Worm (Caenorhabditis elegans) whole organism, young adult: Measurements from ENCODE around the gene F42A6.2.

Experiments
- B0261.1 ChIP-seq: sonication (generic microtip); optimal IDR thresholded peaks from 2 replicates; lab custom pipeline; 2016; ENCODE audit warnings: mild to moderate bottlenecking, missing genetic modification characterization, moderate library complexity, missing compliant biosample characterization
- C17E4.6 ChIP-seq: fragments of 200-800 bp; sonication (Bioruptor generic); IDR thresholded peaks from 2 replicates; pipeline ENCODE4 v1.3.6; 2022; ENCODE audit warnings: missing genetic modification reagents, missing genetic modification characterization, missing compliant biosample characterization
- D2030.7 ChIP-seq: fragments of 200-800 bp; sonication (Bioruptor generic); IDR thresholded peaks from 2 replicates; pipeline ENCODE4 v1.3.6; 2022; ENCODE audit warnings: missing genetic modification reagents, missing genetic modification characterization, missing compliant biosample characterization
- F10E7.11 ChIP-seq: sonication (generic microtip); optimal IDR thresholded peaks from 2 replicates; lab custom pipeline; 2017; ENCODE audit warnings: mild to moderate bottlenecking, missing genetic modification characterization, moderate library complexity, missing compliant biosample characterization
- F22D6.2 ChIP-seq: sonication (generic microtip); optimal IDR thresholded peaks from 2 replicates; lab custom pipeline; 2016; ENCODE audit warnings: mild to moderate bottlenecking, missing genetic modification characterization, missing compliant biosample characterization
- F49E8.2 ChIP-seq: sonication (generic microtip); optimal IDR thresholded peaks from 3 replicates; lab custom pipeline; 2017; ENCODE audit warnings: missing genetic modification characterization, mild to moderate bottlenecking, missing compliant biosample characterization, antibody characterized with exemption, moderate library complexity; ENCODE audit not compliant: insufficient read depth
- F52B5.7 ChIP-seq: sonication (generic microtip); optimal IDR thresholded peaks from 2 replicates; lab custom pipeline; 2016; ENCODE audit warnings: mild to moderate bottlenecking, missing genetic modification characterization, missing compliant biosample characterization
- F55B11.4 ChIP-seq: sonication (generic microtip); optimal IDR thresholded peaks from 2 replicates; lab custom pipeline; 2016; ENCODE audit warnings: missing compliant biosample characterization, missing genetic modification characterization, borderline replicate concordance; ENCODE audit not compliant: insufficient read depth
- F57C9.4 ChIP-seq: sonication (generic microtip); optimal IDR thresholded peaks from 2 replicates; lab custom pipeline; 2017; ENCODE audit warnings: mild to moderate bottlenecking, missing genetic modification characterization, missing compliant biosample characterization
- K11D2.4 ChIP-seq: fragments of 200-800 bp; sonication (Bioruptor generic); IDR thresholded peaks from 2 replicates; pipeline ENCODE4 v1.3.6; 2022; ENCODE audit warnings: missing genetic modification reagents, missing genetic modification characterization, missing compliant biosample characterization
- K12H6.12 ChIP-seq: fragments of 200-800 bp; sonication (Bioruptor generic); optimal IDR thresholded peaks from 2 replicates; lab custom pipeline; 2018; ENCODE audit warnings: mild to moderate bottlenecking, missing genetic modification characterization, missing compliant biosample characterization
- Y56A3A.18 ChIP-seq: fragments of 200-800 bp; sonication (Bioruptor generic); IDR thresholded peaks from 2 replicates; pipeline ENCODE4 v1.3.6; 2022; ENCODE audit warnings: missing genetic modification reagents, missing genetic modification characterization, missing compliant biosample characterization
- Y67H2A.10 ChIP-seq: fragments of 200-800 bp; sonication (Bioruptor generic); conservative IDR thresholded peaks from 2 replicates; pipeline ENCODE4 v1.3.6; 2022; ENCODE audit warnings: missing genetic modification reagents, missing genetic modification characterization, missing compliant biosample characterization
- attf-5 ChIP-seq: fragments of 200-800 bp; sonication (Bioruptor generic); optimal IDR thresholded peaks from 2 replicates; lab custom pipeline; 2018; ENCODE audit warnings: mild to moderate bottlenecking, missing genetic modification characterization, missing compliant biosample characterization
- attf-6 ChIP-seq: fragments of 200-800 bp; sonication (Bioruptor generic); IDR thresholded peaks from 2 replicates; pipeline ENCODE4 v1.3.6; 2022; ENCODE audit warnings: missing genetic modification reagents, missing genetic modification characterization, missing compliant biosample characterization
- bed-2 ChIP-seq: fragments of 200-800 bp; sonication (Bioruptor generic); IDR thresholded peaks from 2 replicates; pipeline ENCODE4 v1.3.6; 2022; ENCODE audit warnings: missing genetic modification reagents, missing genetic modification characterization, missing compliant biosample characterization
- cebp-2 ChIP-seq: fragments of 200-800 bp; sonication (Bioruptor generic); IDR thresholded peaks from 2 replicates; pipeline ENCODE4 v1.3.6; 2022; ENCODE audit warnings: missing genetic modification characterization, missing compliant biosample characterization
- ceh-91 ChIP-seq: fragments of 200-800 bp; sonication (Bioruptor generic); IDR thresholded peaks from 2 replicates; pipeline ENCODE4 v1.3.6; 2022; ENCODE audit warnings: missing genetic modification reagents, missing genetic modification characterization, missing compliant biosample characterization
- dpff-1 ChIP-seq: sonication (generic microtip); optimal IDR thresholded peaks from 2 replicates; lab custom pipeline; 2017; ENCODE audit warnings: mild to moderate bottlenecking, missing genetic modification characterization, missing compliant biosample characterization
- efl-1 ChIP-seq: fragments of 150-350 bp; optimal IDR thresholded peaks from 2 replicates; lab custom pipeline; 2014; ENCODE audit warnings: missing biosample characterization, missing genetic modification reagents, missing genetic modification characterization
- egl-18 ChIP-seq: fragments of 200-800 bp; sonication (Bioruptor generic); IDR thresholded peaks from 2 replicates; pipeline ENCODE4 v1.3.6; 2022; ENCODE audit warnings: missing genetic modification reagents, missing genetic modification characterization, missing compliant biosample characterization
- ekl-4 ChIP-seq: fragments of 200-800 bp; sonication (Bioruptor generic); IDR thresholded peaks from 2 replicates; pipeline ENCODE4 v1.3.6; 2022; ENCODE audit warnings: missing genetic modification reagents, missing genetic modification characterization, missing compliant biosample characterization
- fkh-3 ChIP-seq: sonication (generic microtip); optimal IDR thresholded peaks from 2 replicates; lab custom pipeline; 2016; ENCODE audit warnings: mild to moderate bottlenecking, missing genetic modification characterization, missing compliant biosample characterization
- gei-17 ChIP-seq: fragments of 200-800 bp; sonication (Bioruptor generic); optimal IDR thresholded peaks from 2 replicates; lab custom pipeline; 2018; ENCODE audit warnings: mild to moderate bottlenecking, missing genetic modification characterization, missing compliant biosample characterization
- him-1 ChIP-seq: sonication (generic microtip); optimal IDR thresholded peaks from 2 replicates; lab custom pipeline; 2016; ENCODE audit warnings: missing genotype, missing genetic modification reagents, missing genetic modification characterization, missing compliant biosample characterization
- hlh-12 ChIP-seq: sonication (generic microtip); optimal IDR thresholded peaks from 2 replicates; lab custom pipeline; 2016; ENCODE audit warnings: missing genetic modification characterization, missing compliant biosample characterization
- hlh-26 ChIP-seq: fragments of 200-800 bp; sonication (Bioruptor generic); conservative IDR thresholded peaks from 2 replicates; pipeline ENCODE4 v1.3.6; 2022; ENCODE audit warnings: missing genetic modification reagents, missing genetic modification characterization, missing compliant biosample characterization
- hmg-1.2 ChIP-seq: fragments of 200-800 bp; sonication (Bioruptor generic); IDR thresholded peaks from 2 replicates; pipeline ENCODE4 v1.3.6; 2022; ENCODE audit warnings: missing genetic modification reagents, missing genetic modification characterization, missing compliant biosample characterization
- hmg-20 ChIP-seq: fragments of 200-800 bp; sonication (Bioruptor generic); IDR thresholded peaks from 2 replicates; pipeline ENCODE4 v1.3.6; 2022; ENCODE audit warnings: missing genetic modification reagents, missing genetic modification characterization, missing compliant biosample characterization
- hsf-1 ChIP-seq: fragments of 200-800 bp; sonication (Bioruptor generic); IDR thresholded peaks from 2 replicates; pipeline ENCODE4 v1.3.6; 2022; ENCODE audit warnings: missing genetic modification reagents, missing genetic modification characterization, missing compliant biosample characterization
- let-526 ChIP-seq: fragments of 200-800 bp; sonication (Bioruptor generic); IDR thresholded peaks from 2 replicates; pipeline ENCODE4 v1.3.6; 2022; ENCODE audit warnings: missing genetic modification reagents, missing genetic modification characterization, missing compliant biosample characterization
- lin-26 ChIP-seq: fragments of 200-800 bp; sonication (Bioruptor generic); IDR thresholded peaks from 2 replicates; pipeline ENCODE4 v1.3.6; 2022; ENCODE audit warnings: missing genetic modification reagents, missing genetic modification characterization, missing compliant biosample characterization
- lin-35 ChIP-seq, 3 experiments: fragments of 150-350 bp in 2 of 3; sonication (generic microtip) in 1 of 3; optimal IDR thresholded peaks; 2 replicates each; lab custom pipeline; 2014 to 2018; ENCODE audit warnings: missing biosample characterization in 3 of 3, missing genetic modification characterization in 3 of 3, missing genetic modification reagents in 3 of 3
- lin-40 ChIP-seq: sonication (generic microtip); optimal IDR thresholded peaks from 2 replicates; lab custom pipeline; 2016; ENCODE audit warnings: missing genetic modification characterization, mild to moderate bottlenecking, missing compliant biosample characterization, missing genotype, missing genetic modification reagents
- madf-6 ChIP-seq: fragments of 200-800 bp; sonication (Bioruptor generic); IDR thresholded peaks from 2 replicates; pipeline ENCODE4 v1.3.6; 2022; ENCODE audit warnings: missing genetic modification reagents, missing genetic modification characterization, missing compliant biosample characterization
- pbrm-1 ChIP-seq: fragments of 200-800 bp; sonication (Bioruptor generic); IDR thresholded peaks from 2 replicates; pipeline ENCODE4 v1.3.6; 2022; ENCODE audit warnings: missing genetic modification reagents, missing genetic modification characterization, missing compliant biosample characterization
- pha-4 ChIP-seq: fragments of 150-350 bp; sonication (generic microtip); optimal IDR thresholded peaks from 2 replicates; lab custom pipeline; 2014; ENCODE audit warnings: missing biosample characterization, missing genetic modification reagents, missing genetic modification characterization
- rcor-1 ChIP-seq: fragments of 200-800 bp; sonication (Bioruptor generic); IDR thresholded peaks from 2 replicates; pipeline ENCODE4 v1.3.6; 2022; ENCODE audit warnings: missing genetic modification reagents, missing genetic modification characterization, missing compliant biosample characterization
- rpc-1 ChIP-seq, 2 experiments: fragments of 150-350 bp in 1 of 2; sonication (generic microtip) in 1 of 2; optimal IDR thresholded peaks; 2 replicates each; lab custom pipeline; 2014 to 2018; ENCODE audit warnings: missing biosample characterization in 1 of 2, missing genetic modification characterization in 1 of 2, missing genetic modification reagents in 1 of 2, missing genotype in 1 of 2
- snpc-1.1 ChIP-seq: sonication (generic microtip); optimal IDR thresholded peaks from 2 replicates; lab custom pipeline; 2017; ENCODE audit warnings: missing genetic modification characterization, mild to moderate bottlenecking, missing compliant biosample characterization, antibody characterized with exemption, moderate library complexity, missing genotype, missing genetic modification reagents; ENCODE audit not compliant: insufficient read depth
- sptf-2 ChIP-seq: fragments of 200-800 bp; sonication (Bioruptor generic); optimal IDR thresholded peaks from 2 replicates; lab custom pipeline; 2018; ENCODE audit warnings: mild to moderate bottlenecking, missing genetic modification characterization, missing compliant biosample characterization
- tbp1 ChIP-seq: fragments of 200-800 bp; sonication (Bioruptor generic); optimal IDR thresholded peaks from 2 replicates; lab custom pipeline; 2018; ENCODE audit warnings: mild to moderate bottlenecking, missing genetic modification characterization, missing compliant biosample characterization
- tbx-9 ChIP-seq: sonication (generic microtip); optimal IDR thresholded peaks from 2 replicates; lab custom pipeline; 2016; ENCODE audit warnings: borderline replicate concordance, missing genetic modification characterization, inconsistent platforms, missing compliant biosample characterization
- zfh-2 ChIP-seq: fragments of 200-800 bp; sonication (Bioruptor generic); conservative IDR thresholded peaks from 2 replicates; pipeline ENCODE4 v1.3.6; 2022; ENCODE audit warnings: missing genetic modification reagents, missing genetic modification characterization, missing compliant biosample characterization
- zim-3 ChIP-seq: sonication (generic microtip); optimal IDR thresholded peaks from 2 replicates; lab custom pipeline; 2017; ENCODE audit warnings: mild to moderate bottlenecking, missing genetic modification characterization, moderate library complexity, missing compliant biosample characterization
- ztf-22 ChIP-seq: fragments of 200-800 bp; sonication (Bioruptor generic); optimal IDR thresholded peaks from 2 replicates; lab custom pipeline; 2018; ENCODE audit warnings: mild to moderate bottlenecking, missing genetic modification characterization, moderate library complexity, missing compliant biosample characterization
- ztf-3 ChIP-seq: fragments of 200-800 bp; sonication (Bioruptor generic); optimal IDR thresholded peaks from 2 replicates; lab custom pipeline; 2018; ENCODE audit warnings: mild to moderate bottlenecking, missing genetic modification characterization, missing compliant biosample characterization

Gene F42A6.2

DNA sequence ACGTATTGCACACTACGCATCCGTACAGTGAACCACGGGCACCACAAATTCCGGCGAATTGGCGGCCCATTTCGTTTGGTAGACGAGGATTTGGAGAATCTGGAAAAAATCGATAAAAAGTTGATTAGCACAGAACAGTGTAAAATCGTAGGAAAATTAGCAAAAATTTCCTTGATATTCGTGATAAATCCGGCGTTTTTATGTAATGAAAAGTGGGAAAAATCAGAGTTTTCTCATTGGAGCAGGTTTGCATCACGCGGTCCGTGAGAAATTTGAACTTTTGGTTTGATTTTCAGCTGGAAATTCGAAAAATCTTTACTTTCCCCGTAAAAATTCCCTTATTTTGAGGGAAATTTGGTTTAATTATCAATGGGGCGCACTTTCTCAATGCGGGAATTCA is 42.8 kb downstream of the F42A6.2 start, which contains the start of gene B0546.4:
Gene B0546.4 (minus strand): TSS at position 101 of the 400 bp plus-strand sequence.
- TF ChIP-seq pbrm-1 (GFP tag; lab: Robert Waterston, UW): no peak
- TF ChIP-seq Y56A3A.18 (GFP tag; lab: Robert Waterston, UW): no peak
- TF ChIP-seq zfh-2 (GFP tag; lab: Robert Waterston, UW): no peak
- no peak for TF ChIP-seq rpc-1 (optimal IDR thresholded peaks at IDR 0.05; lab: Kevin White, UChicago)
- no peak for TF ChIP-seq rpc-1 (tag; optimal IDR thresholded peaks at IDR 0.05; lab: Kevin White, UChicago)
- TF ChIP-seq pha-4 (tag; lab: Kevin White, UChicago): no peak
- no peak for TF ChIP-seq snpc-1.1 (tag; lab: Kevin White, UChicago)
- TF ChIP-seq let-526 (GFP tag; lab: Robert Waterston, UW): no peak
- TF ChIP-seq zim-3: no peak
- TF ChIP-seq madf-6 (GFP tag; lab: Robert Waterston, UW): no peak
- no peak for TF ChIP-seq K12H6.12 (tag; lab: Kevin White, UChicago)
- no peak for TF ChIP-seq sptf-2
- no peak for TF ChIP-seq rcor-1 (GFP tag; lab: Robert Waterston, UW)
- no peak for TF ChIP-seq hmg-1.2 (GFP tag; lab: Robert Waterston, UW)
- no peak for TF ChIP-seq F52B5.7 (tag; lab: Kevin White, UChicago)
- no peak for TF ChIP-seq F10E7.11
- no peak for TF ChIP-seq him-1 (tag; lab: Kevin White, UChicago)

ce11 chrIV:3384593-3384992 is 43.3 kb downstream of the F42A6.2 start:
- no peak for TF ChIP-seq F55B11.4 (tag; lab: Kevin White, UChicago)
- TF ChIP-seq gei-17: peak; percentile 71
- TF ChIP-seq lin-35 (GFP tag; optimal IDR thresholded peaks at IDR 0.05; lab: Kevin White, UChicago): peak in 1 of 3 experiments; percentile 65
- no peak for TF ChIP-seq hmg-20
- TF ChIP-seq F57C9.4 (tag; lab: Kevin White, UChicago): no peak
- TF ChIP-seq attf-5 (GFP tag; lab: Kevin White, UChicago): peak; percentile 95
- TF ChIP-seq him-1 (tag; lab: Kevin White, UChicago): no peak
- TF ChIP-seq lin-26 (GFP tag; lab: Robert Waterston, UW): peak; percentile 63; the same call in 1 of the 2 replicates
- TF ChIP-seq D2030.7 (GFP tag; lab: Robert Waterston, UW): no peak
- no peak for TF ChIP-seq fkh-3 (tag; lab: Kevin White, UChicago)
- peak; percentile 59 for TF ChIP-seq Y67H2A.10 (GFP tag; lab: Robert Waterston, UW)
- TF ChIP-seq F49E8.2: no peak
- no peak for TF ChIP-seq snpc-1.1 (tag; lab: Kevin White, UChicago)
- TF ChIP-seq bed-2 (GFP tag; lab: Robert Waterston, UW): no peak
- TF ChIP-seq cebp-2 (GFP tag; lab: Robert Waterston, UW): no peak
- TF ChIP-seq lin-40 (tag; lab: Kevin White, UChicago): peak; percentile 90
- TF ChIP-seq attf-6: no peak
- TF ChIP-seq C17E4.6 (GFP tag; lab: Robert Waterston, UW): peak; percentile 59; the same call in 1 of the 2 replicates
- peak; percentile 51 for TF ChIP-seq tbp1 (GFP tag; lab: Kevin White, UChicago)
- no peak for TF ChIP-seq sptf-2
- no peak for TF ChIP-seq B0261.1 (tag; lab: Kevin White, UChicago)
- TF ChIP-seq ztf-3 (GFP tag; lab: Kevin White, UChicago): peak; percentile 78
- TF ChIP-seq K11D2.4: peak; percentile 85
- TF ChIP-seq hlh-12 (tag; lab: Kevin White, UChicago): no peak
- TF ChIP-seq hlh-26: no peak
- no peak for TF ChIP-seq dpff-1 (tag; lab: Kevin White, UChicago)
- TF ChIP-seq hsf-1: 0 out of 2 replicates have a peak, but pooled peaks have one; percentile 29
- TF ChIP-seq egl-18 (GFP tag; lab: Robert Waterston, UW): no peak
- TF ChIP-seq ekl-4 (GFP tag; lab: Robert Waterston, UW): peak; percentile 93
- no peak for TF ChIP-seq ceh-91 (GFP tag; lab: Robert Waterston, UW)
- TF ChIP-seq ztf-22: peak; percentile 44
- no peak for TF ChIP-seq efl-1 (GFP tag; lab: Kevin White, UChicago)
- TF ChIP-seq F22D6.2 (tag; lab: Kevin White, UChicago): peak; percentile 48
- no peak for TF ChIP-seq tbx-9 (tag; lab: Kevin White, UChicago)
